Fruit fly (Drosophila melanogaster) whole organism, prepupa: Measurements from ENCODE around the gene Irk3.

Experiments
- Blimp-1 ChIP-seq: fragments of 200-800 bp; sonication (Bioruptor generic); optimal IDR thresholded peaks from 3 replicates; lab custom pipeline; 2017; ENCODE audit warnings: missing biosample characterization, missing genetic modification characterization, mild to moderate bottlenecking, moderate library complexity, missing genetic modification reagents
- CG10631 ChIP-seq: fragments of 200-800 bp; sonication (Bioruptor generic); optimal IDR thresholded peaks from 2 replicates; lab custom pipeline; 2016; ENCODE audit warnings: missing biosample characterization, missing genetic modification characterization
- CG10669 ChIP-seq: fragments of 200-800 bp; sonication (Bioruptor generic); optimal IDR thresholded peaks from 3 replicates; lab custom pipeline; 2018; ENCODE audit warnings: missing biosample characterization, mild to moderate bottlenecking, missing genetic modification characterization, moderate library complexity
- CG11762 ChIP-seq: fragments of 200-800 bp; sonication (Bioruptor generic); optimal IDR thresholded peaks from 3 replicates; lab custom pipeline; 2016; ENCODE audit warnings: missing biosample characterization, missing genetic modification characterization; ENCODE audit not compliant: insufficient read depth
- CG11902 ChIP-seq: fragments of 200-800 bp; sonication (Bioruptor generic); optimal IDR thresholded peaks from 3 replicates; lab custom pipeline; 2016; ENCODE audit warnings: missing biosample characterization, missing genetic modification characterization
- CG15336 ChIP-seq: fragments of 200-800 bp; sonication (Bioruptor generic); IDR thresholded peaks from 2 replicates; pipeline ENCODE4 v1.3.6; 2022; ENCODE audit warnings: missing biosample characterization, missing genetic modification characterization
- CG1621 ChIP-seq: fragments of 200-800 bp; sonication (Bioruptor generic); optimal IDR thresholded peaks from 3 replicates; lab custom pipeline; 2018; ENCODE audit warnings: missing biosample characterization, mild to moderate bottlenecking, missing genetic modification characterization
- CG16779 ChIP-seq: fragments of 200-800 bp; sonication (Bioruptor generic); optimal IDR thresholded peaks from 3 replicates; lab custom pipeline; 2017; ENCODE audit warnings: missing biosample characterization, mild to moderate bottlenecking, missing genetic modification characterization
- CG3032 ChIP-seq: fragments of 200-800 bp; optimal IDR thresholded peaks from 2 replicates; lab custom pipeline; 2019; ENCODE audit warnings: missing biosample characterization, mild to moderate bottlenecking, missing genetic modification characterization, moderate library complexity
- CG31627 ChIP-seq: fragments of 200-800 bp; sonication (Bioruptor generic); optimal IDR thresholded peaks from 3 replicates; lab custom pipeline; 2016; ENCODE audit warnings: missing biosample characterization, missing genetic modification characterization
- CG32006 ChIP-seq: fragments of 200-800 bp; sonication (Bioruptor generic); optimal IDR thresholded peaks from 3 replicates; lab custom pipeline; 2017; ENCODE audit warnings: missing biosample characterization, mild to moderate bottlenecking, missing genetic modification characterization
- CG34406 ChIP-seq: fragments of 200-800 bp; sonication (Bioruptor generic); optimal IDR thresholded peaks from 3 replicates; lab custom pipeline; 2016; ENCODE audit warnings: missing biosample characterization, missing genetic modification characterization
- CG3919 ChIP-seq: fragments of 200-800 bp; sonication (Bioruptor generic); optimal IDR thresholded peaks from 3 replicates; lab custom pipeline; 2016; ENCODE audit warnings: missing biosample characterization, missing genetic modification characterization
- CG4318 ChIP-seq: fragments of 200-800 bp; sonication (Bioruptor generic); optimal IDR thresholded peaks from 3 replicates; lab custom pipeline; 2017; ENCODE audit warnings: missing biosample characterization, mild to moderate bottlenecking, missing genetic modification characterization
- CG6163 ChIP-seq: fragments of 200-800 bp; sonication (Bioruptor generic); IDR thresholded peaks from 3 replicates; pipeline ENCODE4 v1.3.6; 2022; ENCODE audit warnings: missing biosample characterization, missing genetic modification characterization
- CG6792 ChIP-seq: fragments of 200-800 bp; sonication (Bioruptor generic); optimal IDR thresholded peaks from 3 replicates; lab custom pipeline; 2016; ENCODE audit warnings: missing biosample characterization, missing genetic modification characterization
- CG6808 ChIP-seq: fragments of 200-800 bp; sonication (Bioruptor generic); optimal IDR thresholded peaks from 3 replicates; lab custom pipeline; 2017; ENCODE audit warnings: missing biosample characterization, missing genetic modification characterization, mild to moderate bottlenecking, moderate library complexity, missing genetic modification reagents
- CG6854 ChIP-seq: fragments of 200-800 bp; sonication (Bioruptor generic); optimal IDR thresholded peaks from 2 replicates; lab custom pipeline; 2017; ENCODE audit warnings: missing biosample characterization, mild to moderate bottlenecking, missing genetic modification characterization
- CG7368 ChIP-seq: fragments of 200-800 bp; sonication (Bioruptor generic); optimal IDR thresholded peaks from 3 replicates; lab custom pipeline; 2016; ENCODE audit warnings: missing biosample characterization, missing genetic modification characterization
- CG8119 ChIP-seq: fragments of 200-800 bp; sonication (Bioruptor generic); IDR thresholded peaks from 3 replicates; pipeline ENCODE4 v1.3.6; 2022; ENCODE audit warnings: missing biosample characterization, missing genetic modification characterization
- CG8319 ChIP-seq: fragments of 200-800 bp; sonication (Bioruptor generic); optimal IDR thresholded peaks from 3 replicates; lab custom pipeline; 2016; ENCODE audit warnings: missing biosample characterization, missing genetic modification characterization
- CG8632 ChIP-seq: fragments of 200-800 bp; sonication (Bioruptor generic); optimal IDR thresholded peaks from 3 replicates; lab custom pipeline; 2016; ENCODE audit warnings: missing biosample characterization, missing genetic modification characterization
- CG9139 ChIP-seq: fragments of 200-800 bp; sonication (Bioruptor generic); optimal IDR thresholded peaks from 3 replicates; lab custom pipeline; 2017; ENCODE audit warnings: missing biosample characterization, mild to moderate bottlenecking, missing genetic modification characterization
- Eip78C ChIP-seq: fragments of 200-800 bp; sonication (Bioruptor generic); peaks from one replicate; lab custom pipeline; 2016; ENCODE audit warnings: missing biosample characterization, missing genetic modification characterization
- Eip93F ChIP-seq: fragments of 200-800 bp; sonication (Bioruptor generic); optimal IDR thresholded peaks from 2 replicates; lab custom pipeline; 2016; ENCODE audit warnings: missing biosample characterization, mild to moderate bottlenecking, missing genetic modification characterization
- Ets21C ChIP-seq: fragments of 200-800 bp; sonication (Bioruptor generic); optimal IDR thresholded peaks from 3 replicates; lab custom pipeline; 2016; ENCODE audit warnings: missing biosample characterization, missing genetic modification characterization
- Ets96B ChIP-seq: fragments of 200-800 bp; optimal IDR thresholded peaks from 2 replicates; lab custom pipeline; 2019; ENCODE audit warnings: missing biosample characterization, mild to moderate bottlenecking, missing genetic modification characterization, moderate library complexity
- Hr38 ChIP-seq: sonication (Bioruptor generic); optimal IDR thresholded peaks from 2 replicates; lab custom pipeline; 2016; ENCODE audit warnings: missing biosample characterization, missing genetic modification characterization
- Hr4 ChIP-seq: fragments of 200-800 bp; sonication (Bioruptor generic); optimal IDR thresholded peaks from 3 replicates; lab custom pipeline; 2016; ENCODE audit warnings: missing biosample characterization, missing genetic modification characterization
- Lpt ChIP-seq: fragments of 200-800 bp; sonication (Bioruptor generic); optimal IDR thresholded peaks from 3 replicates; lab custom pipeline; 2016; ENCODE audit warnings: missing biosample characterization, missing genetic modification characterization
- Met ChIP-seq: fragments of 200-800 bp; sonication (Bioruptor generic); optimal IDR thresholded peaks from 3 replicates; lab custom pipeline; 2016; ENCODE audit warnings: missing biosample characterization, missing genetic modification characterization
- OdsH ChIP-seq: fragments of 200-800 bp; sonication (Bioruptor generic); optimal IDR thresholded peaks from 3 replicates; lab custom pipeline; 2016; ENCODE audit warnings: missing biosample characterization, missing genetic modification characterization
- Smox ChIP-seq: fragments of 200-800 bp; sonication (Bioruptor generic); optimal IDR thresholded peaks from 3 replicates; lab custom pipeline; 2016; ENCODE audit warnings: missing biosample characterization, missing genetic modification characterization
- Sox102F ChIP-seq: fragments of 200-800 bp; sonication (Bioruptor generic); optimal IDR thresholded peaks from 2 replicates; lab custom pipeline; 2016; ENCODE audit warnings: missing biosample characterization, mild to moderate bottlenecking, missing genetic modification characterization
- Sox14 ChIP-seq: fragments of 200-800 bp; sonication (Bioruptor generic); optimal IDR thresholded peaks from 3 replicates; lab custom pipeline; 2016; ENCODE audit warnings: missing biosample characterization, missing genetic modification characterization
- Sox15 ChIP-seq: fragments of 200-800 bp; sonication (Bioruptor generic); optimal IDR thresholded peaks from 3 replicates; lab custom pipeline; 2016; ENCODE audit warnings: missing biosample characterization, missing genetic modification characterization
- achi ChIP-seq: fragments of 200-800 bp; sonication (Bioruptor generic); optimal IDR thresholded peaks from 3 replicates; lab custom pipeline; 2016; ENCODE audit warnings: missing biosample characterization, missing genetic modification characterization
- acj6 ChIP-seq: fragments of 200-800 bp; sonication (Bioruptor generic); optimal IDR thresholded peaks from 3 replicates; lab custom pipeline; 2016; ENCODE audit warnings: missing biosample characterization, missing genetic modification characterization
- cyc ChIP-seq: fragments of 200-800 bp; sonication (Bioruptor generic); optimal IDR thresholded peaks from 3 replicates; lab custom pipeline; 2016; ENCODE audit warnings: missing biosample characterization, missing genetic modification characterization
- dac ChIP-seq: fragments of 200-800 bp; sonication (Bioruptor generic); optimal IDR thresholded peaks from 2 replicates; lab custom pipeline; 2017; ENCODE audit warnings: missing biosample characterization, mild to moderate bottlenecking, missing genetic modification characterization
- dsx ChIP-seq: fragments of 200-800 bp; optimal IDR thresholded peaks from 3 replicates; lab custom pipeline; 2019; ENCODE audit warnings: missing biosample characterization, mild to moderate bottlenecking, missing genetic modification characterization, moderate library complexity; ENCODE audit not compliant: poor library complexity, severe bottlenecking
- eg ChIP-seq: fragments of 200-800 bp; sonication (Bioruptor generic); IDR thresholded peaks from 3 replicates; pipeline ENCODE4 v1.3.6; 2022; ENCODE audit warnings: missing biosample characterization, missing genetic modification characterization
- esn ChIP-seq: fragments of 200-800 bp; sonication (Bioruptor generic); optimal IDR thresholded peaks from 2 replicates; lab custom pipeline; 2016; ENCODE audit warnings: missing biosample characterization, mild to moderate bottlenecking, missing genetic modification characterization, moderate library complexity
- fd59A ChIP-seq: fragments of 200-800 bp; sonication (Bioruptor generic); optimal IDR thresholded peaks from 2 replicates; lab custom pipeline; 2017; ENCODE audit warnings: missing biosample characterization, mild to moderate bottlenecking, missing genetic modification characterization, missing genetic modification reagents
- fd85E ChIP-seq: fragments of 200-800 bp; sonication (Bioruptor generic); optimal IDR thresholded peaks from 3 replicates; lab custom pipeline; 2016; ENCODE audit warnings: missing biosample characterization, missing genetic modification characterization
- lz ChIP-seq: fragments of 200-800 bp; sonication (Bioruptor generic); optimal IDR thresholded peaks from 3 replicates; lab custom pipeline; 2016; ENCODE audit warnings: missing biosample characterization, missing genetic modification characterization
- pdm3 ChIP-seq: fragments of 200-800 bp; sonication (Bioruptor generic); optimal IDR thresholded peaks from 3 replicates; lab custom pipeline; 2016; ENCODE audit warnings: missing biosample characterization, missing genetic modification characterization
- salr ChIP-seq, 2 experiments: fragments of 200-800 bp; sonication (Bioruptor generic); optimal IDR thresholded peaks; 3 replicates each; lab custom pipeline; 2016 to 2018; ENCODE audit warnings: missing biosample characterization in 2 of 2, missing genetic modification characterization in 2 of 2, mild to moderate bottlenecking in 1 of 2
- spab ChIP-seq: fragments of 200-800 bp; sonication (Bioruptor generic); optimal IDR thresholded peaks from 2 replicates; lab custom pipeline; 2017; ENCODE audit warnings: missing biosample characterization, mild to moderate bottlenecking, missing genetic modification characterization, missing genetic modification reagents
- ss ChIP-seq, 2 experiments: fragments of 200-800 bp; sonication (Bioruptor generic); optimal IDR thresholded peaks; 2 replicates in 1 of 2; 3 replicates in 1 of 2; lab custom pipeline; 2017 to 2018; ENCODE audit warnings: mild to moderate bottlenecking in 2 of 2, missing biosample characterization in 2 of 2, missing genetic modification characterization in 2 of 2, moderate library complexity in 1 of 2
- svp ChIP-seq: fragments of 200-800 bp; sonication (Bioruptor generic); peaks from one replicate; lab custom pipeline; 2016; ENCODE audit warnings: missing biosample characterization, missing genetic modification characterization
- vri ChIP-seq: fragments of 200-800 bp; sonication (Bioruptor generic); optimal IDR thresholded peaks from 3 replicates; lab custom pipeline; 2016; ENCODE audit warnings: missing biosample characterization, mild to moderate bottlenecking, missing genetic modification characterization

Gene Irk3

dm6 chr2L:18705617-18706046 lies 7.9 kb downstream of the Irk3 start, which contains the start of gene Jwa:
TSS of gene Jwa (minus strand) at chr2L:18705703.
- peak; percentile 85 for TF ChIP-seq Sox15 (GFP tag; lab: Kevin White, UChicago)
- peak; percentile 95 for TF ChIP-seq Sox102F (GFP tag; lab: Kevin White, UChicago)
- peak; percentile 84 for TF ChIP-seq dac (GFP tag; lab: Kevin White, UChicago)
- TF ChIP-seq fd59A (GFP tag; lab: Kevin White, UChicago) = peak; percentile 50
- peak; percentile 90 for TF ChIP-seq CG15336 (GFP tag; lab: Robert Waterston, UW)
- TF ChIP-seq CG34406 (GFP tag; lab: Kevin White, UChicago) = peak; percentile 80
- peak; percentile 73 for TF ChIP-seq achi (GFP tag; lab: Kevin White, UChicago)
- peak; percentile 96 for TF ChIP-seq CG31627
- TF ChIP-seq lz = peak; percentile 96
- TF ChIP-seq dsx (GFP tag; lab: Kevin White, UChicago) = peak; percentile 48
- no peak for TF ChIP-seq CG6854 (GFP tag; lab: Kevin White, UChicago)
- peak; percentile 20 to 54 for TF ChIP-seq salr (GFP tag; optimal IDR thresholded peaks at IDR 0.05; lab: Kevin White, UChicago)
- TF ChIP-seq CG11762 = peak; percentile 35
- no peak for TF ChIP-seq spab (GFP tag; lab: Kevin White, UChicago)
- peak; percentile 78 for TF ChIP-seq CG11902 (GFP tag; lab: Kevin White, UChicago)
- peak; percentile 90 for TF ChIP-seq Smox
- peak; percentile 93 for TF ChIP-seq vri (GFP tag; lab: Kevin White, UChicago)
- TF ChIP-seq Eip93F (GFP tag; lab: Kevin White, UChicago) = peak; percentile 88
- peak; percentile 78 for TF ChIP-seq CG3919 (GFP tag; lab: Kevin White, UChicago)
- peak; percentile 59 for TF ChIP-seq Hr38
- peak; percentile 85 for TF ChIP-seq CG6163
- TF ChIP-seq pdm3 (GFP tag; lab: Kevin White, UChicago) = peak; percentile 95
- peak; percentile 88 for TF ChIP-seq cyc
- peak; percentile 84 for TF ChIP-seq CG8119 (GFP tag; lab: Robert Waterston, UW)
- peak; percentile 85 for TF ChIP-seq Hr4
- TF ChIP-seq eg (GFP tag; lab: Robert Waterston, UW) = peak; percentile 87
- TF ChIP-seq CG6808 (GFP tag; lab: Kevin White, UChicago) = peak; percentile 52
- peak; percentile 92 for TF ChIP-seq CG10631 (GFP tag; lab: Kevin White, UChicago)
- TF ChIP-seq Met (GFP tag; lab: Kevin White, UChicago) = peak; percentile 87
- TF ChIP-seq acj6 (GFP tag; lab: Kevin White, UChicago) = peak; percentile 95
- TF ChIP-seq CG6792 (GFP tag; lab: Kevin White, UChicago) = peak; percentile 92
- TF ChIP-seq CG1621 = peak; percentile 74
- TF ChIP-seq CG3032 = peak; percentile 79
- TF ChIP-seq svp = peak; percentile 95
- no peak for TF ChIP-seq CG16779
- TF ChIP-seq CG7368 (GFP tag; lab: Kevin White, UChicago) = peak; percentile 67
- peak; percentile 87 for TF ChIP-seq CG8632 (GFP tag; lab: Kevin White, UChicago)
- peak in 1 of 2 experiments; percentile 63 for TF ChIP-seq ss (GFP tag; optimal IDR thresholded peaks at IDR 0.05; lab: Kevin White, UChicago)
- peak; percentile 72 for TF ChIP-seq Ets96B
- TF ChIP-seq esn (GFP tag; lab: Kevin White, UChicago) = peak; percentile 97
- peak; percentile 87 for TF ChIP-seq OdsH (GFP tag; lab: Kevin White, UChicago)
- TF ChIP-seq Eip78C = peak; percentile 89
- TF ChIP-seq Lpt (GFP tag; lab: Kevin White, UChicago) = peak; percentile 90
- TF ChIP-seq CG32006 (GFP tag; lab: Kevin White, UChicago) = peak; percentile 91
- peak; percentile 54 for TF ChIP-seq CG8319
- TF ChIP-seq fd85E (GFP tag; lab: Kevin White, UChicago) = no peak
- TF ChIP-seq Blimp-1 (GFP tag; lab: Kevin White, UChicago) = peak; percentile 26
- TF ChIP-seq Ets21C (GFP tag; lab: Kevin White, UChicago) = peak; percentile 82
- TF ChIP-seq CG4318 (GFP tag; lab: Kevin White, UChicago) = peak; percentile 62
- TF ChIP-seq CG9139 (GFP tag; lab: Kevin White, UChicago) = no peak
- TF ChIP-seq CG10669 = peak; percentile 58
- TF ChIP-seq Sox14 = peak; percentile 91
